Worm (Caenorhabditis elegans) whole organism, L4 larva: ENCODE measurements around the gene rnp-7.

ENCODE experiments used
- T26A8.4 ChIP-seq: fragments of 200-800 bp; sonication (Bioruptor generic); IDR thresholded peaks from 2 replicates; pipeline ENCODE4 v1.3.6; 2022; ENCODE audit warnings: missing genetic modification characterization, missing compliant biosample characterization
- ceh-82 ChIP-seq: sonication (generic microtip); optimal IDR thresholded peaks from 2 replicates; lab custom pipeline; 2017; ENCODE audit warnings: missing biosample characterization, missing genetic modification characterization
- ctbp-1 ChIP-seq: fragments of 200-800 bp; sonication (Bioruptor generic); IDR thresholded peaks from 2 replicates; pipeline ENCODE4 v1.3.6; 2022; ENCODE audit warnings: missing genetic modification reagents, missing genetic modification characterization, missing compliant biosample characterization
- daf-12 ChIP-seq: fragments of 150-350 bp; optimal IDR thresholded peaks from 2 replicates; lab custom pipeline; 2014; ENCODE audit warnings: missing biosample characterization, missing genetic modification reagents, missing genetic modification characterization
- fkh-10 ChIP-seq: fragments of 150-350 bp; optimal IDR thresholded peaks from 2 replicates; lab custom pipeline; 2014; ENCODE audit warnings: missing biosample characterization, missing genetic modification reagents, missing genetic modification characterization
- fos-1 ChIP-seq: fragments of 150-350 bp; optimal IDR thresholded peaks from 2 replicates; lab custom pipeline; 2014; ENCODE audit warnings: missing biosample characterization, missing genetic modification characterization
- hif-1 ChIP-seq, 2 experiments: sonication (generic microtip); optimal IDR thresholded peaks; 2 replicates each; lab custom pipeline; 2016 to 2017; ENCODE audit warnings: missing compliant biosample characterization in 2 of 2, missing genetic modification characterization in 2 of 2, missing genetic modification reagents in 2 of 2, missing genotype in 2 of 2, mild to moderate bottlenecking in 1 of 2
- mdl-1 ChIP-seq, 2 experiments: fragments of 150-350 bp in 1 of 2; sonication (generic microtip) in 1 of 2; optimal IDR thresholded peaks; 2 replicates each; lab custom pipeline; 2014 to 2017; ENCODE audit warnings: missing biosample characterization in 2 of 2, missing genetic modification characterization in 2 of 2
- nhr-10 ChIP-seq: fragments of 150-350 bp; optimal IDR thresholded peaks from 2 replicates; lab custom pipeline; 2014; ENCODE audit warnings: missing biosample characterization, missing genetic modification characterization
- nhr-11 ChIP-seq: fragments of 150-350 bp; optimal IDR thresholded peaks from 2 replicates; lab custom pipeline; 2014; ENCODE audit warnings: missing biosample characterization, missing genetic modification characterization
- nhr-77 ChIP-seq: fragments of 150-350 bp; optimal IDR thresholded peaks from 2 replicates; lab custom pipeline; 2014; ENCODE audit warnings: missing biosample characterization, missing genetic modification characterization
- tag-97 ChIP-seq: fragments of 200-800 bp; sonication (Bioruptor generic); IDR thresholded peaks from 2 replicates; pipeline ENCODE4 v1.3.6; 2022; ENCODE audit warnings: missing genetic modification characterization, missing compliant biosample characterization
- zfp-3 ChIP-seq: fragments of 200-800 bp; sonication (Bioruptor generic); conservative IDR thresholded peaks from 2 replicates; pipeline ENCODE4 v1.3.6; 2022; ENCODE audit warnings: missing genetic modification reagents, missing genetic modification characterization, missing compliant biosample characterization

- no peak for TF ChIP-seq mdl-1 (tag; optimal IDR thresholded peaks at IDR 0.05; lab: Kevin White, UChicago)
- no peak for TF ChIP-seq fos-1
- TF ChIP-seq daf-12 (tag; lab: Kevin White, UChicago): no peak
- no peak for TF ChIP-seq nhr-11 (tag; lab: Kevin White, UChicago)
- TF ChIP-seq tag-97: no peak
- TF ChIP-seq ctbp-1 (GFP tag; lab: Robert Waterston, UW): no peak
- TF ChIP-seq fkh-10 (GFP tag; lab: Kevin White, UChicago): no peak
- no peak for TF ChIP-seq T26A8.4 (GFP tag; lab: Robert Waterston, UW)
- TF ChIP-seq nhr-10 (tag; lab: Kevin White, UChicago): no peak
- TF ChIP-seq zfp-3 (GFP tag; lab: Robert Waterston, UW): no peak
- TF ChIP-seq ceh-82 (tag; lab: Kevin White, UChicago): no peak
- TF ChIP-seq hif-1 (tag; optimal IDR thresholded peaks at IDR 0.05; lab: Kevin White, UChicago): no peak
- no peak for TF ChIP-seq nhr-77 (tag; lab: Kevin White, UChicago)
These were observed 9.1 kb upstream of the rnp-7 start for ce11 chrIII:7170090-7170489.
